Worm (Caenorhabditis elegans): ENCODE measurements around the gene ZC302.3.

- TF ChIP-seq nhr-237 (tag; optimal IDR thresholded peaks at IDR 0.05), result no peak
- TF ChIP-seq ceh-28 (tag; optimal IDR thresholded peaks at IDR 0.05), result no peak
- TF ChIP-seq aly-2 (tag; optimal IDR thresholded peaks at IDR 0.05), result no peak
- no peak for TF ChIP-seq mml-1 (tag; optimal IDR thresholded peaks at IDR 0.05)
Observed at ce11 chrV:10726691-10727090, 14.6 kb downstream of the ZC302.3 start.

All from whole organism, L3 larva.